Fruit fly (Drosophila melanogaster) whole organism, wandering third instar larva: ENCODE results near the gene CG15336.

Experiments used
- CG9705 ChIP-seq: fragments of 200-800 bp; sonication (Bioruptor generic); optimal IDR thresholded peaks from 2 replicates; lab custom pipeline; 2018; ENCODE audit warnings: missing biosample characterization, mild to moderate bottlenecking, missing genetic modification characterization
- CrebA ChIP-seq: fragments of 200-800 bp; sonication (Bioruptor generic); optimal IDR thresholded peaks from 2 replicates; lab custom pipeline; 2016; ENCODE audit warnings: missing biosample characterization, mild to moderate bottlenecking, missing genetic modification characterization, borderline replicate concordance
- Dif ChIP-seq: fragments of 200-275, 200-300 bp; sonication (Bioruptor generic); optimal IDR thresholded peaks from 2 replicates; lab custom pipeline; 2018; ENCODE audit warnings: missing biosample characterization, missing genetic modification characterization; ENCODE audit not compliant: partially characterized antibody
- GATAd ChIP-seq: sonication (Bioruptor generic); optimal IDR thresholded peaks from 2 replicates; lab custom pipeline; 2016; ENCODE audit warnings: missing biosample characterization, missing genetic modification characterization
- HLH106 ChIP-seq: fragments of 200-800 bp; optimal IDR thresholded peaks from 3 replicates; lab custom pipeline; 2019; ENCODE audit warnings: missing biosample characterization, mild to moderate bottlenecking, missing genetic modification characterization, moderate library complexity
- Hnf4 ChIP-seq: fragments of 200-800 bp; sonication (Bioruptor generic); optimal IDR thresholded peaks from 2 replicates; lab custom pipeline; 2016; ENCODE audit warnings: missing biosample characterization, mild to moderate bottlenecking, missing genetic modification characterization
- Hr78 ChIP-seq: fragments of >200 bp; optimal IDR thresholded peaks from 2 replicates; lab custom pipeline; 2017; ENCODE audit warnings: missing biosample characterization, missing genetic modification characterization
- Hr83 ChIP-seq: fragments of 200-300 bp; sonication (Bioruptor generic); optimal IDR thresholded peaks from 2 replicates; lab custom pipeline; 2016; ENCODE audit warnings: missing biosample characterization, mild to moderate bottlenecking, missing genetic modification characterization, moderate library complexity; ENCODE audit not compliant: poor library complexity, severe bottlenecking
- Mio ChIP-seq: sonication (Bioruptor generic); optimal IDR thresholded peaks from 2 replicates; lab custom pipeline; 2016; ENCODE audit warnings: missing biosample characterization, missing genetic modification characterization
- Myc ChIP-seq: fragments of >200 bp; optimal IDR thresholded peaks from 2 replicates; lab custom pipeline; 2017
- N ChIP-seq: fragments of >200 bp; optimal IDR thresholded peaks from 2 replicates; lab custom pipeline; 2018; ENCODE audit warnings: missing biosample characterization, missing external identifiers, missing genetic modification characterization
- Rel ChIP-seq, 2 experiments: fragments of 200-800 bp; sonication (Bioruptor generic) in 1 of 2; optimal IDR thresholded peaks; 2 replicates in 1 of 2; 3 replicates in 1 of 2; lab custom pipeline; 2016 to 2019; ENCODE audit warnings: mild to moderate bottlenecking in 2 of 2, missing biosample characterization in 2 of 2, missing genetic modification characterization in 2 of 2, moderate library complexity in 1 of 2
- Sp1 ChIP-seq: fragments of 200-800 bp; sonication (Bioruptor generic); optimal IDR thresholded peaks from 3 replicates; lab custom pipeline; 2019; ENCODE audit warnings: missing biosample characterization, mild to moderate bottlenecking, missing genetic modification characterization, moderate library complexity
- br ChIP-seq: fragments of 200-800 bp; sonication (Bioruptor generic); optimal IDR thresholded peaks from 2 replicates; lab custom pipeline; 2016; ENCODE audit warnings: missing biosample characterization, missing genetic modification characterization
- brk ChIP-seq: fragments of 200-800 bp; sonication (Bioruptor generic); optimal IDR thresholded peaks from 2 replicates; lab custom pipeline; 2016; ENCODE audit warnings: missing biosample characterization, mild to moderate bottlenecking, missing genetic modification characterization
- dl ChIP-seq, 2 experiments: fragments of 175-275, 200-275 bp in 1 of 2; fragments of 200-275 bp in 1 of 2; sonication (Bioruptor generic); optimal IDR thresholded peaks; lab custom pipeline; 2018; ENCODE audit warnings: mild to moderate bottlenecking in 2 of 2, missing biosample characterization in 2 of 2, missing genetic modification characterization in 2 of 2, moderate library complexity in 2 of 2; ENCODE audit not compliant: partially characterized antibody in 2 of 2, insufficient read depth in 1 of 2
- dmrt93B ChIP-seq: fragments of 200-800 bp; sonication (Bioruptor generic); optimal IDR thresholded peaks from 2 replicates; lab custom pipeline; 2018; ENCODE audit warnings: missing biosample characterization, mild to moderate bottlenecking, missing genetic modification characterization
- dsf ChIP-seq: sonication (Bioruptor generic); optimal IDR thresholded peaks from 2 replicates; lab custom pipeline; 2016; ENCODE audit warnings: missing biosample characterization, missing genetic modification characterization, borderline replicate concordance
- ey ChIP-seq: fragments of 200-800 bp; sonication (Bioruptor generic); optimal IDR thresholded peaks from 2 replicates; lab custom pipeline; 2016; ENCODE audit warnings: missing biosample characterization, missing genetic modification characterization
- foxo ChIP-seq, 2 experiments: fragments of 200-800 bp; sonication (Bioruptor generic); optimal IDR thresholded peaks; 2 replicates in 1 of 2; 3 replicates in 1 of 2; lab custom pipeline; 2016 to 2017; ENCODE audit warnings: missing biosample characterization in 2 of 2, missing genetic modification characterization in 2 of 2
- fru ChIP-seq: fragments of 200-800 bp; sonication (Bioruptor generic); optimal IDR thresholded peaks from 3 replicates; lab custom pipeline; 2016; ENCODE audit warnings: missing biosample characterization, mild to moderate bottlenecking, missing genetic modification characterization
- h ChIP-seq: fragments of 200-800 bp; sonication (Bioruptor generic); optimal IDR thresholded peaks from 3 replicates; lab custom pipeline; 2016; ENCODE audit warnings: missing biosample characterization, mild to moderate bottlenecking, missing genetic modification characterization
- lola ChIP-seq: fragments of >200 bp; optimal IDR thresholded peaks from 2 replicates; lab custom pipeline; 2017; ENCODE audit warnings: missing biosample characterization, missing genetic modification characterization
- pan ChIP-seq: fragments of >200 bp; optimal IDR thresholded peaks from 2 replicates; lab custom pipeline; 2017
- psq ChIP-seq: fragments of 200-800 bp; sonication (Bioruptor generic); optimal IDR thresholded peaks from 3 replicates; lab custom pipeline; 2017; ENCODE audit warnings: missing biosample characterization, mild to moderate bottlenecking, missing genetic modification characterization, moderate library complexity
- rgr ChIP-seq: fragments of 200-800 bp; sonication (Bioruptor generic); optimal IDR thresholded peaks from 3 replicates; lab custom pipeline; 2016; ENCODE audit warnings: missing biosample characterization, mild to moderate bottlenecking, missing genetic modification characterization
- sage ChIP-seq: fragments of 200-800 bp; sonication (Bioruptor generic); optimal IDR thresholded peaks from 2 replicates; lab custom pipeline; 2016; ENCODE audit warnings: missing biosample characterization, mild to moderate bottlenecking, missing genetic modification characterization
- sv ChIP-seq: fragments of 200-800 bp; sonication (Bioruptor generic); optimal IDR thresholded peaks from 3 replicates; lab custom pipeline; 2016; ENCODE audit warnings: missing biosample characterization, missing genetic modification characterization
- usp ChIP-seq: fragments of >200 bp; optimal IDR thresholded peaks from 2 replicates; lab custom pipeline; 2017; ENCODE audit warnings: missing biosample characterization, missing genetic modification characterization
- woc ChIP-seq: sonication (Bioruptor generic); optimal IDR thresholded peaks from 2 replicates; lab custom pipeline; 2016; ENCODE audit warnings: missing biosample characterization, mild to moderate bottlenecking, missing genetic modification characterization

Gene CG15336

DNA sequence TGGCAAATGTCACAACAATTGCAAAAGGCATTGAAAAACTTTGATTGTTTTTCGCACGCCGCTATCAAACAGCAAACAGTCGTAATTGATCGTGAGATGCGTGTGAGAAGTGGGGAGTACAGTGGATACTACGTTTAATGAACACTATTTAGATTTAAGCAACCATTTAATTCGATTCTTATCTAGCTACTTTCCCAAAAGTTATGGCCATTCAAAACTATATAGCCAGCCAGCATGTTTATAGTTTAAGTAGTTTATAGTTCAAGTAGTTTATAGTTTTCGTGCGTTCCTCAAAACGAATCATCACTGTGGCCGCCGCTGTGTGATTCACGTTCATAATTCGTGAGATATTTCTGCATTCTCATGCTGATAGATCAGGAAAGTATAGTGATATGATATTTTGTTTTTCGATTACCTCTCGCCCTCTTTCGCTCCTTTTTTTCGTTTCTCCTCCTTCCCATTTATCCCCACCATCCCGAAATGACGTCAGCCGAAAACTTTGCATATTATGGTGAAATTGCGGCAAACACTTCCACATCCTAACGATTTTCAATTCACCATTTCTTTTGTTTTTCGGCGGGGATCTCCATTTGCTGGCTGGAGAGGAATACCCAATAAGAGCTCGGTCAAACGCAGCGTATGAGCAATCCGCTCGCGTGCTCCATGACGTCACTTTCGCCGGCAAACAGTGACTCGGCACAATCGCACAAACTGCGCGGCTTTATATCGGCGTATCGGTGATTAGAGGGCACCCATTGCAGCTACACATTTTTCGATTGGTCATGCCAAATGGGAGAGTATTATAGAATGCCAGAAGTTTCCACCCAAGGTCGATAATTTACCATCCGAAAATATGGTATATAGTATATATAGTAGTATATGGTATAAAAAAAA lies 34.1 kb upstream of the CG15336 start:
- peak; percentile 42 for TF ChIP-seq fru (GFP tag; lab: Kevin White, UChicago)
- TF ChIP-seq GATAd (GFP tag; lab: Kevin White, UChicago) = no peak
- no peak for TF ChIP-seq dmrt93B (GFP tag; lab: Kevin White, UChicago)
- peak; percentile 46 for TF ChIP-seq h
- TF ChIP-seq sv (GFP tag; lab: Kevin White, UChicago) = peak; percentile 29
- no peak for TF ChIP-seq N (GFP tag; lab: Kevin White, UChicago)
- TF ChIP-seq Mio (GFP tag; lab: Kevin White, UChicago) = no peak
- peak; percentile 47 for TF ChIP-seq br (GFP tag; lab: Kevin White, UChicago)
- no peak for TF ChIP-seq dsf
- TF ChIP-seq woc = no peak
- TF ChIP-seq dl (GFP tag; optimal IDR thresholded peaks at IDR 0.05; lab: Kevin White, UChicago; ENCODE audit: insufficient read depth in 1 of 2, partially characterized antibody in 2 of 2) = no peak
- no peak for TF ChIP-seq CrebA (GFP tag; lab: Kevin White, UChicago)
- peak; percentile 33 for TF ChIP-seq rgr (GFP tag; lab: Kevin White, UChicago)
- TF ChIP-seq HLH106 (tag; lab: Kevin White, UChicago) = peak; percentile 22
- TF ChIP-seq Hr78 (GFP tag; lab: Kevin White, UChicago) = no peak
- peak; percentile 27 for TF ChIP-seq Hnf4
- TF ChIP-seq ey (GFP tag; lab: Kevin White, UChicago) = peak; percentile 17
- TF ChIP-seq Dif (GFP tag; lab: Kevin White, UChicago) = no peak
- TF ChIP-seq foxo (GFP tag; optimal IDR thresholded peaks at IDR 0.05; lab: Kevin White, UChicago) = peak in 1 of 2 experiments; percentile 58
- peak; percentile 36 for TF ChIP-seq psq (GFP tag; lab: Kevin White, UChicago)
- no peak for TF ChIP-seq Rel (GFP tag; optimal IDR thresholded peaks at IDR 0.05; lab: Kevin White, UChicago)
- TF ChIP-seq Rel (tag; optimal IDR thresholded peaks at IDR 0.05; lab: Kevin White, UChicago) = peak; percentile 91
- TF ChIP-seq, all 38 proteins: peak for 11

DNA sequence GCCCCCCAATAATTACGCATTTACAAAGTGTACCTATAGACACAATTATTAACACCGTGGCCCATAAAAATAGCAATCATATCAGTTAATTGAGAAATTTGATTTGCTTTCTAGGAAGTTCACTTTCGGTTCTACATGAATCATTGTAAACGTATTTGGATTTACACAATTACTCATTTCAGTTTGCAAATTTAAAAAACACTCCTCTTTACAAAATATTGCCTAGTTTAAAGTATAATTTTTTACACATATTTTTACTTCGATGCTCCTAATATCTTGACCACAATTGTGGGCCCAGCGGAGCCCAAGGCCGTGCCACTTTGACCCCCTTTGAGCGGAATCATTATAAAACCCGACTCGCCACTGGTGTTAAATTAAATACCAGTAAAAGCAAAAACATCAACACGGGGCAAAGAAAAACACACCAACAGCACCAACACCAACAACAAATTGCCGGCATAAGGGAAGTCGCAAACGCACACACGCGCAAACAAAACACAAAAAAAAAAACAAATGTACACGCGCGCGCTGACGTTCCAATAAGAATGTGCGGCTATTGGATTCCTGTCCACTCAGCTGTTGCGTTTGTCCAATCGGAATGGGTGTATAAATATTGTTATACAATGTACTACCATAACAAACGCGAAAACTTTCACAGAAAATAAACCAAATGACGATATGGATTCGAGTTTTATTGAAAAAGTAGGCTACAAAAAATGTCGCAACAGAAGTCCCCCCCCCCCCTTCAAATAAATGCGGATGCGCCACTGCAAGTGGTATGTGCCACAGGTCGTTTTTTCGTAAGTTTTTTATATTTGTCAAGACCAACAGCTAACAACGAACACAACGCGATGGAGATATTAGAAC lies 33.0 kb upstream of the CG15336 start:
- TF ChIP-seq rgr (GFP tag; lab: Kevin White, UChicago) = peak; percentile 37
- peak; percentile 26 for TF ChIP-seq Hnf4
- TF ChIP-seq GATAd (GFP tag; lab: Kevin White, UChicago) = no peak
- TF ChIP-seq HLH106 (tag; lab: Kevin White, UChicago) = peak; percentile 29
- TF ChIP-seq h = peak; percentile 20
- TF ChIP-seq Myc (lab: Kevin White, UChicago) = no peak
- TF ChIP-seq brk (GFP tag; lab: Kevin White, UChicago) = no peak
- TF ChIP-seq usp = no peak
- peak; percentile 7 for TF ChIP-seq psq (GFP tag; lab: Kevin White, UChicago)
- no peak for TF ChIP-seq pan
- peak; percentile 3 for TF ChIP-seq sv (GFP tag; lab: Kevin White, UChicago)
- peak; percentile 25 for TF ChIP-seq woc
- TF ChIP-seq lola (GFP tag; lab: Kevin White, UChicago) = no peak
- TF ChIP-seq Sp1 = peak; percentile 19
- peak; percentile 31 for TF ChIP-seq br (GFP tag; lab: Kevin White, UChicago)

DNA sequence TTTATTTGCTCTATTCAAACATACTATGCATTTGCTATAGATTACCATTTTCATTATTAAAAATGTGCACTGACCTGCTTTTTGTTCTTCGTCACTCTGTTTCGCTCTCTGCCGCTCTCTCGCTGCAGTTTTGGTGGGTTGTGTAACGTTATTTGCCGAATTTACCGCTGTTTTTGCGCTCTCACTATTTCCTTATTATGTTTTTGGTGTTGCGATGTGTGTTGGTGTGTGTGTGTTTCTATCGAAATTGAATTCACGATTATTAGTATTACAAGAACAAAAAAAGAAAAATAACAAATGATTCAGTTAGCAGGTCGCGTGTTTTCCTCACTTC lies 32.4 kb upstream of the CG15336 start:
- TF ChIP-seq sv (GFP tag; lab: Kevin White, UChicago) (no peak), Hr83 (no peak), Sp1 (no peak), Hnf4 (no peak), pan (no peak), Hr78 (GFP tag; lab: Kevin White, UChicago) (no peak), dsf (no peak), sage (no peak), Rel (GFP tag; optimal IDR thresholded peaks at IDR 0.05; lab: Kevin White, UChicago) (no peak), Rel (tag; optimal IDR thresholded peaks at IDR 0.05; lab: Kevin White, UChicago) (no peak)

DNA sequence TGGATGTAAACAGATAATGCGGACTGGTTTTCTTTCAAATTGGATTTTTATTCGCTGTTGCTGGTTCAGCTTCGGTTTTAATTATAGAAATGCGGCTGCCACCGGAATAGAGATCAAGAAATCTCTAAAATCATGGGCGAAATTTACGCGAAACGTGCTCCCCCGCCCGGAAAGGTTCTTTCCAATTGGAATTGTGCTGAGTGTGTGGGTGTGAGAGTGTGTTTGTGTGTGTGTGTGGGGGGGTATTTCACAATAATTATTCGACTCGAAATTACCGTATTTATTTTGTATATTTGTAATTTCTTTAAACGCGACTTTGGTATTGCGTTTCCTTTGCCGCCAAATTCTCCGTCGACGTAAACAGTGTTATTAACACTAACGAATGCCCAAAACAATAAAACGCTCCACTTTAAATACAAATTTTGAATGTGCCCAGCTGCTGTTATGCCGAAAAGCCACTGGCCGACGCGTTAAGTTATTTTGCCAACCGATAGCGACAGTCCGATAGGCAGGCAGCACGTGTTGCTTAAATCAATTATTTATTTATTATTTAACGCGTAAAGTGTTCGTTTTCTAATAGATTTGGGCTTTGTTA lies 31.9 kb upstream of the CG15336 start, which contains the start of gene Gclc:
Gene Gclc (minus strand): TSS at position 431 of the 595 bp plus-strand sequence.
- no peak for TF ChIP-seq Rel (GFP tag; optimal IDR thresholded peaks at IDR 0.05; lab: Kevin White, UChicago)
- peak; percentile 83 for TF ChIP-seq Rel (tag; optimal IDR thresholded peaks at IDR 0.05; lab: Kevin White, UChicago)
- no peak for TF ChIP-seq woc
- TF ChIP-seq Hr83 = no peak
- no peak for TF ChIP-seq CG9705 (GFP tag; lab: Kevin White, UChicago)
- TF ChIP-seq Hnf4 = no peak
- TF ChIP-seq rgr (GFP tag; lab: Kevin White, UChicago) = peak; percentile 11
- peak; percentile 48 for TF ChIP-seq Myc (lab: Kevin White, UChicago)
- TF ChIP-seq CrebA (GFP tag; lab: Kevin White, UChicago) = no peak
- TF ChIP-seq ey (GFP tag; lab: Kevin White, UChicago) = peak; percentile 3
- no peak for TF ChIP-seq dsf
- TF ChIP-seq Sp1 = no peak
